Worm (Caenorhabditis elegans) whole organism, L2 larva: Measurements from ENCODE around the gene C15H7.4.
A peak's percentile ranks its signal among the peaks of the same experiment; 100 is the strongest.

Experiments
- R02D3.7 ChIP-seq: fragments of 150-350 bp; optimal IDR thresholded peaks from 2 replicates; lab custom pipeline; 2014; ENCODE audit warnings: missing biosample characterization, missing genetic modification characterization
- aly-2 ChIP-seq: fragments of 150-350 bp; optimal IDR thresholded peaks from 2 replicates; lab custom pipeline; 2014; ENCODE audit warnings: missing biosample characterization, missing genetic modification characterization
- egl-27 ChIP-seq: sonication (generic microtip); optimal IDR thresholded peaks from 3 replicates; lab custom pipeline; 2017; ENCODE audit warnings: missing biosample characterization, missing genetic modification reagents, missing genetic modification characterization
- elt-3 ChIP-seq: sonication (generic microtip); optimal IDR thresholded peaks from 2 replicates; lab custom pipeline; 2017; ENCODE audit warnings: missing biosample characterization, missing genetic modification characterization
- lin-39 ChIP-seq: fragments of 150-350 bp; optimal IDR thresholded peaks from 2 replicates; lab custom pipeline; 2014; ENCODE audit warnings: missing biosample characterization, missing genetic modification reagents, missing genetic modification characterization
- lsy-2 ChIP-seq, 2 experiments: fragments of 150-350 bp in 1 of 2; sonication (generic microtip) in 1 of 2; optimal IDR thresholded peaks; 2 replicates each; lab custom pipeline; 2014 to 2017; ENCODE audit warnings: missing biosample characterization in 2 of 2, missing genetic modification characterization in 2 of 2
- mdl-1 ChIP-seq, 2 experiments: fragments of 150-350 bp in 1 of 2; sonication (generic microtip) in 1 of 2; optimal IDR thresholded peaks; 2 replicates each; lab custom pipeline; 2017; ENCODE audit warnings: missing biosample characterization in 2 of 2, missing genetic modification characterization in 2 of 2
- nhr-10 ChIP-seq: sonication (generic microtip); optimal IDR thresholded peaks from 2 replicates; lab custom pipeline; 2017; ENCODE audit warnings: missing biosample characterization, missing genetic modification characterization
- nhr-25 ChIP-seq: fragments of 150-350 bp; sonication (generic microtip); optimal IDR thresholded peaks from 3 replicates; lab custom pipeline; 2014; ENCODE audit warnings: missing biosample characterization, missing genetic modification characterization
- nhr-77 ChIP-seq: fragments of 150-350 bp; optimal IDR thresholded peaks from 2 replicates; lab custom pipeline; 2014; ENCODE audit warnings: missing biosample characterization, missing genetic modification characterization
- snpc-4 ChIP-seq: fragments of 150-350 bp; optimal IDR thresholded peaks from 2 replicates; lab custom pipeline; 2014; ENCODE audit warnings: missing biosample characterization, missing genetic modification characterization
- unc-62 ChIP-seq: fragments of 150-350 bp; optimal IDR thresholded peaks from 2 replicates; lab custom pipeline; 2014; ENCODE audit warnings: missing biosample characterization, missing genetic modification reagents, missing genetic modification characterization
- ztf-11 ChIP-seq: sonication (generic microtip); optimal IDR thresholded peaks from 2 replicates; lab custom pipeline; 2017; ENCODE audit warnings: missing biosample characterization, missing genetic modification characterization

ce11 chrIII:9703747-9704605, 48.3 kb upstream of the C15H7.4 start:
- TF ChIP-seq nhr-77 (no peak), snpc-4 (tag; lab: Kevin White, UChicago) (no peak), ztf-11 (no peak), nhr-10 (tag; lab: Kevin White, UChicago) (no peak), lin-39 (tag; lab: Kevin White, UChicago) (no peak), unc-62 (no peak), aly-2 (no peak), lsy-2 (tag; optimal IDR thresholded peaks at IDR 0.05; lab: Kevin White, UChicago) (peak in 1 of 2 experiments; percentile 43), elt-3 (tag; lab: Kevin White, UChicago) (no peak), egl-27 (tag; lab: Kevin White, UChicago) (peak; percentile 11), mdl-1 (tag; optimal IDR thresholded peaks at IDR 0.05; lab: Kevin White, UChicago) (peak in 1 of 2 experiments; percentile 27), nhr-25 (peak; percentile 30), R02D3.7 (tag; lab: Kevin White, UChicago) (no peak)
